Worm (Caenorhabditis elegans) whole organism, L4/young adult: Measurements from ENCODE around the gene sid-3.

Experiments used
- W03F9.2 ChIP-seq: fragments of 150-350 bp; optimal IDR thresholded peaks from 2 replicates; lab custom pipeline; 2014; ENCODE audit warnings: missing biosample characterization, missing genetic modification characterization
- him-1 ChIP-seq: sonication (generic microtip); optimal IDR thresholded peaks from 2 replicates; lab custom pipeline; 2016; ENCODE audit warnings: missing genotype, missing genetic modification reagents, missing genetic modification characterization, missing compliant biosample characterization

DNA sequence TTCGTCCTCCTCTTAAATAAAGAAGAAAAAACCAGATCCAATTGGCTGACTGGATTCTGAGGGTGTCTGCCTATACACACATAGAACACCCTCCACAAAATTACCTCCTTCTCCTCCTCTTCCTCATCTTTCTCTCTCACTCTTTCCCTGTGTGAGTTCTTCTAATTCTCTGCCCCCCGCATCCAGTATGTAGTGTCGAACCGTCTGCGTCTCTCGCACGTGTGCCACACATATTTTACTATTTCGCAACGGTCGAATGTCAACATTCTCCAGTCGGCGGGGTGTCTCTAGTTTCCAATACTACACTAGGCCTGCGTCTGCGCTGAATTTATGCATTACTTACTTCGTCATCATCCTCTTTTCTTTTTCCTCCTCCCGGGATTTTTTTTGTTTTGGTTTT, 1.8 kb upstream of the sid-3 start:
- no peak for TF ChIP-seq him-1 (tag; lab: Kevin White, UChicago)
- peak; percentile 58 for TF ChIP-seq W03F9.2 (tag; lab: Kevin White, UChicago)
